Fruit fly (Drosophila melanogaster): Measurements from ENCODE around the gene CG31465.

Gene CG31465

dm6 chr3R:21870158-21870971, 10.2 kb upstream of the CG31465 start, which contains the start of gene CG31431 (continued):
- TF ChIP-seq Hmr (GFP tag; optimal IDR thresholded peaks at IDR 0.05) (peak; percentile 98), Jarid2 (GFP tag; optimal IDR thresholded peaks at IDR 0.05) (peak; percentile 85), CG8359 (GFP tag; optimal IDR thresholded peaks at IDR 0.05; ENCODE audit: borderline replicate concordance) (peak; percentile 90), crol (GFP tag; IDR thresholded peaks at IDR 0.05) (peak; percentile 79), CG4360 (GFP tag; IDR thresholded peaks at IDR 0.05) (peak; percentile 81), CG9215 (GFP tag; IDR thresholded peaks at IDR 0.05) (peak; percentile 96), nau (GFP tag; optimal IDR thresholded peaks at IDR 0.05) (peak; percentile 93), Nf-YC (tag; optimal IDR thresholded peaks at IDR 0.05) (peak; percentile 82), CG18262 (tag; optimal IDR thresholded peaks at IDR 0.05) (peak; percentile 96), row (GFP tag; IDR thresholded peaks at IDR 0.05) (peak; percentile 99), pnt (GFP tag; optimal IDR thresholded peaks at IDR 0.05) (peak; percentile 95), p53 (GFP tag; optimal IDR thresholded peaks at IDR 0.05) (peak; percentile 82), Neu2 (GFP tag; optimal IDR thresholded peaks at IDR 0.05; ENCODE audit: borderline replicate concordance) (peak; percentile 88), CG32532 (GFP tag; IDR thresholded peaks at IDR 0.05) (peak; percentile 99), CG17912 (GFP tag; optimal IDR thresholded peaks at IDR 0.05) (peak; percentile 74), CG12659 (GFP tag; optimal IDR thresholded peaks at IDR 0.05) (peak; percentile 98), CG13775 (GFP tag; optimal IDR thresholded peaks at IDR 0.05) (peak; percentile 95), kni (GFP tag; optimal IDR thresholded peaks at IDR 0.05) (peak; percentile 89), Aef1 (GFP tag; IDR thresholded peaks at IDR 0.05) (peak; percentile 97), CG16779 (GFP tag; IDR thresholded peaks at IDR 0.05) (peak; percentile 96), pfk (GFP tag; optimal IDR thresholded peaks at IDR 0.05) (peak; percentile 45), CG32767 (GFP tag; IDR thresholded peaks at IDR 0.05) (peak; percentile 92), Ptx1 (GFP tag; IDR thresholded peaks at IDR 0.05) (peak; percentile 97), lov (optimal IDR thresholded peaks at IDR 0.05) (no peak), lov (GFP tag; IDR thresholded peaks at IDR 0.05) (peak; percentile 95), Atf3 (GFP tag; optimal IDR thresholded peaks at IDR 0.05) (peak; percentile 95), CG17568 (GFP tag; optimal IDR thresholded peaks at IDR 0.05) (peak; percentile 92), lab (GFP tag; optimal IDR thresholded peaks at IDR 0.05) (peak; percentile 99), sima (GFP tag; optimal IDR thresholded peaks at IDR 0.05) (peak; percentile 94), zen2 (GFP tag; IDR thresholded peaks at IDR 0.05; ENCODE audit: partially characterized antibody) (no peak), NK7.1 (GFP tag; optimal IDR thresholded peaks at IDR 0.05) (peak; percentile 97), tio (GFP tag; optimal IDR thresholded peaks at IDR 0.05) (peak; percentile 96), Awh (GFP tag; IDR thresholded peaks at IDR 0.05) (peak; percentile 95), gce (GFP tag; IDR thresholded peaks at IDR 0.05) (peak; percentile 95), CG6813 (GFP tag; optimal IDR thresholded peaks at IDR 0.05) (peak; percentile 98), CG3838 (GFP tag; optimal IDR thresholded peaks at IDR 0.05) (peak; percentile 90), TFAM (GFP tag; optimal IDR thresholded peaks at IDR 0.05) (peak; percentile 78), H15 (GFP tag; IDR thresholded peaks at IDR 0.05) (peak; percentile 96), Deaf1 (tag; optimal IDR thresholded peaks at IDR 0.05) (peak; percentile 88), CG10209 (GFP tag; optimal IDR thresholded peaks at IDR 0.05) (peak; percentile 97), CkIIα-i1 (GFP tag; IDR thresholded peaks at IDR 0.05) (peak; percentile 84), ERR (GFP tag; optimal IDR thresholded peaks at IDR 0.05) (peak; percentile 97), CG6272 (GFP tag; IDR thresholded peaks at IDR 0.05) (peak; percentile 94), CG18619 (GFP tag; optimal IDR thresholded peaks at IDR 0.05) (peak; percentile 95), CG10274 (GFP tag; optimal IDR thresholded peaks at IDR 0.05) (peak; percentile 92), Asciz (GFP tag; optimal IDR thresholded peaks at IDR 0.05) (peak; percentile 94), Ssrp (tag; optimal IDR thresholded peaks at IDR 0.05) (peak; percentile 93), CG4707 (GFP tag; optimal IDR thresholded peaks at IDR 0.05) (peak; percentile 84), jing (GFP tag; optimal IDR thresholded peaks at IDR 0.05) (peak; percentile 94)
